Worm (Caenorhabditis elegans) whole organism, mixed stage, embryonic: ENCODE data around the gene puf-9.
A peak's percentile ranks its signal among the peaks of the same experiment; 100 is the strongest.

Experiments used
- M03D4.4 ChIP-seq: sonication (generic microtip); optimal IDR thresholded peaks from 2 replicates; lab custom pipeline; 2017; ENCODE audit warnings: mild to moderate bottlenecking, missing genetic modification characterization, missing compliant biosample characterization
- bed-3 ChIP-seq: fragments of 200-800 bp; sonication (Bioruptor generic); optimal IDR thresholded peaks from 3 replicates; lab custom pipeline; 2018; ENCODE audit warnings: mild to moderate bottlenecking, missing genetic modification characterization, moderate library complexity, missing compliant biosample characterization
- blmp-1 ChIP-seq: fragments of 150-350 bp; optimal IDR thresholded peaks from 2 replicates; lab custom pipeline; 2014; ENCODE audit warnings: missing biosample characterization, missing genetic modification characterization
- ceh-39 ChIP-seq: fragments of 150-350 bp; optimal IDR thresholded peaks from 2 replicates; lab custom pipeline; 2014; ENCODE audit warnings: missing biosample characterization, missing genetic modification characterization
- ceh-43 ChIP-seq: fragments of 200-800 bp; sonication (Bioruptor generic); optimal IDR thresholded peaks from 2 replicates; lab custom pipeline; 2018; ENCODE audit warnings: mild to moderate bottlenecking, missing genetic modification characterization, moderate library complexity, missing compliant biosample characterization
- ceh-83 ChIP-seq: fragments of 200-800 bp; sonication (Bioruptor generic); optimal IDR thresholded peaks from 2 replicates; lab custom pipeline; 2018; ENCODE audit warnings: mild to moderate bottlenecking, missing genetic modification characterization, missing compliant biosample characterization
- ces-1 ChIP-seq: fragments of 150-350 bp; optimal IDR thresholded peaks from 2 replicates; lab custom pipeline; 2014; ENCODE audit warnings: missing biosample characterization, missing genetic modification reagents, missing genetic modification characterization
- cnd-1 ChIP-seq: fragments of 200-800 bp; sonication (Bioruptor generic); optimal IDR thresholded peaks from 2 replicates; lab custom pipeline; 2018; ENCODE audit warnings: mild to moderate bottlenecking, missing genetic modification characterization, missing compliant biosample characterization
- drap-1 ChIP-seq: fragments of 200-800 bp; sonication (Bioruptor generic); optimal IDR thresholded peaks from 3 replicates; lab custom pipeline; 2018; ENCODE audit warnings: mild to moderate bottlenecking, missing genetic modification characterization, missing compliant biosample characterization
- elt-1 ChIP-seq: sonication (generic microtip); optimal IDR thresholded peaks from 2 replicates; lab custom pipeline; 2017; ENCODE audit warnings: missing genetic modification characterization, mild to moderate bottlenecking, missing compliant biosample characterization, antibody characterized with exemption, moderate library complexity, borderline replicate concordance; ENCODE audit not compliant: insufficient read depth
- elt-3 ChIP-seq: fragments of 150-350 bp; optimal IDR thresholded peaks from 2 replicates; lab custom pipeline; 2014; ENCODE audit warnings: missing biosample characterization, missing genetic modification characterization
- flh-1 ChIP-seq: fragments of 200-800 bp; sonication (Bioruptor generic); optimal IDR thresholded peaks from 2 replicates; lab custom pipeline; 2018; ENCODE audit warnings: mild to moderate bottlenecking, missing genetic modification characterization, moderate library complexity, missing compliant biosample characterization
- ham-2 ChIP-seq: fragments of 200-800 bp; sonication (Bioruptor generic); optimal IDR thresholded peaks from 2 replicates; lab custom pipeline; 2018; ENCODE audit warnings: mild to moderate bottlenecking, missing genetic modification characterization, missing compliant biosample characterization
- hlh-1 ChIP-seq: fragments of 150-350 bp; optimal IDR thresholded peaks from 2 replicates; lab custom pipeline; 2014; ENCODE audit warnings: missing biosample characterization, missing genetic modification reagents, missing genetic modification characterization
- lin-13 ChIP-seq: fragments of 150-350 bp; optimal IDR thresholded peaks from 2 replicates; lab custom pipeline; 2014; ENCODE audit warnings: missing biosample characterization, missing genetic modification characterization
- lin-32 ChIP-seq: fragments of 200-800 bp; sonication (Bioruptor generic); optimal IDR thresholded peaks from 2 replicates; lab custom pipeline; 2018; ENCODE audit warnings: mild to moderate bottlenecking, missing genetic modification characterization, missing compliant biosample characterization
- lsy-2 ChIP-seq: fragments of 150-350 bp; optimal IDR thresholded peaks from 2 replicates; lab custom pipeline; 2014; ENCODE audit warnings: missing biosample characterization, missing genetic modification characterization
- mab-5 ChIP-seq: fragments of 150-350 bp; optimal IDR thresholded peaks from 2 replicates; lab custom pipeline; 2014; ENCODE audit warnings: missing biosample characterization, missing genetic modification characterization
- mep-1 ChIP-seq: fragments of 150-350 bp; optimal IDR thresholded peaks from 2 replicates; lab custom pipeline; 2017; ENCODE audit warnings: missing biosample characterization, missing genetic modification reagents, missing genetic modification characterization, inconsistent platforms
- mls-2 ChIP-seq: sonication (generic microtip); optimal IDR thresholded peaks from 2 replicates; lab custom pipeline; 2016; ENCODE audit warnings: mild to moderate bottlenecking, missing genetic modification characterization, moderate library complexity, missing compliant biosample characterization
- nhr-12 ChIP-seq: fragments of 150-350 bp; optimal IDR thresholded peaks from 2 replicates; lab custom pipeline; 2014; ENCODE audit warnings: missing biosample characterization, missing genetic modification characterization
- nhr-2 ChIP-seq: fragments of 150-350 bp; optimal IDR thresholded peaks from 2 replicates; lab custom pipeline; 2014; ENCODE audit warnings: missing biosample characterization, missing genetic modification characterization
- nhr-237 ChIP-seq: fragments of 150-350 bp; optimal IDR thresholded peaks from 2 replicates; lab custom pipeline; 2014; ENCODE audit warnings: missing biosample characterization, missing genetic modification characterization
- nhr-28 ChIP-seq: fragments of 150-350 bp; optimal IDR thresholded peaks from 2 replicates; lab custom pipeline; 2014; ENCODE audit warnings: missing biosample characterization, missing genetic modification characterization
- nhr-76 ChIP-seq: sonication (generic microtip); optimal IDR thresholded peaks from 2 replicates; lab custom pipeline; 2017; ENCODE audit warnings: missing biosample characterization, missing genetic modification characterization
- pha-4 ChIP-seq: fragments of 150-350 bp; optimal IDR thresholded peaks from 2 replicates; lab custom pipeline; 2018; ENCODE audit warnings: missing biosample characterization, missing genetic modification reagents, missing genetic modification characterization
- sem-2 ChIP-seq: fragments of 200-800 bp; sonication (Bioruptor generic); optimal IDR thresholded peaks from 2 replicates; lab custom pipeline; 2018; ENCODE audit warnings: mild to moderate bottlenecking, missing genetic modification characterization, missing compliant biosample characterization
- snpc-4 ChIP-seq: fragments of 150-350 bp; optimal IDR thresholded peaks from 2 replicates; lab custom pipeline; 2014; ENCODE audit warnings: missing biosample characterization, missing genetic modification characterization
- sptf-1 ChIP-seq: sonication (generic microtip); optimal IDR thresholded peaks from 2 replicates; lab custom pipeline; 2017; ENCODE audit warnings: mild to moderate bottlenecking, missing genetic modification characterization, moderate library complexity, missing compliant biosample characterization
- tbx-8 ChIP-seq: fragments of 200-800 bp; sonication (Bioruptor generic); optimal IDR thresholded peaks from 2 replicates; lab custom pipeline; 2018; ENCODE audit warnings: mild to moderate bottlenecking, missing genetic modification characterization, moderate library complexity, missing compliant biosample characterization
- unc-120 ChIP-seq: sonication (generic microtip); optimal IDR thresholded peaks from 2 replicates; lab custom pipeline; 2017; ENCODE audit warnings: missing genetic modification characterization, missing compliant biosample characterization; ENCODE audit not compliant: poor library complexity, severe bottlenecking
- unc-39 ChIP-seq: fragments of 150-350 bp; optimal IDR thresholded peaks from 2 replicates; lab custom pipeline; 2014; ENCODE audit warnings: missing biosample characterization, missing genetic modification characterization
- unc-62 ChIP-seq: fragments of 150-350 bp; optimal IDR thresholded peaks from 2 replicates; lab custom pipeline; 2014; ENCODE audit warnings: missing biosample characterization, missing genetic modification reagents, missing genetic modification characterization
- zip-8 ChIP-seq: fragments of 150-350 bp; optimal IDR thresholded peaks from 2 replicates; lab custom pipeline; 2014; ENCODE audit warnings: missing biosample characterization, missing genetic modification characterization
- ztf-11 ChIP-seq: fragments of 150-350 bp; optimal IDR thresholded peaks from 2 replicates; lab custom pipeline; 2014; ENCODE audit warnings: missing biosample characterization, missing genetic modification characterization

puf-9 gene

ce11 chrX:5799229-5799628, 42.2 kb upstream of the puf-9 start:
- no peak for TF ChIP-seq lin-13
- no peak for TF ChIP-seq mls-2 (tag; lab: Kevin White, UChicago)
- peak; percentile 96 for TF ChIP-seq ces-1 (GFP tag; lab: Kevin White, UChicago)
- no peak for TF ChIP-seq nhr-2
- no peak for TF ChIP-seq unc-39
- TF ChIP-seq unc-62 (GFP tag; lab: Kevin White, UChicago): peak; percentile 71
- TF ChIP-seq blmp-1 (tag; lab: Kevin White, UChicago): no peak
- TF ChIP-seq nhr-76 (tag; lab: Kevin White, UChicago): no peak
- no peak for TF ChIP-seq nhr-12 (tag; lab: Kevin White, UChicago)
- TF ChIP-seq snpc-4 (tag; lab: Kevin White, UChicago): no peak
- no peak for TF ChIP-seq ztf-11 (tag; lab: Kevin White, UChicago)
- no peak for TF ChIP-seq lsy-2
- TF ChIP-seq pha-4: no peak
- no peak for TF ChIP-seq ceh-83
- TF ChIP-seq, all 35 proteins: peak for 2

ce11 chrX:5801156-5801592, 40.2 kb upstream of the puf-9 start:
- TF ChIP-seq lsy-2 (peak; percentile 50), ceh-83 (peak; percentile 63), ztf-11 (tag; lab: Kevin White, UChicago) (no peak), snpc-4 (tag; lab: Kevin White, UChicago) (no peak), nhr-2 (no peak), lin-32 (GFP tag; lab: Kevin White, UChicago) (peak; percentile 87), mep-1 (tag; lab: Kevin White, UChicago) (peak; percentile 49), sem-2 (GFP tag; lab: Kevin White, UChicago) (peak; percentile 66), mab-5 (no peak), ceh-43 (GFP tag; lab: Kevin White, UChicago) (peak; percentile 72), mls-2 (tag; lab: Kevin White, UChicago) (peak; percentile 89), nhr-12 (tag; lab: Kevin White, UChicago) (peak; percentile 34), ham-2 (GFP tag; lab: Kevin White, UChicago) (peak; percentile 83), nhr-28 (tag; lab: Kevin White, UChicago) (peak; percentile 72), bed-3 (GFP tag; lab: Kevin White, UChicago) (peak; percentile 84), zip-8 (tag; lab: Kevin White, UChicago) (no peak), drap-1 (GFP tag; lab: Kevin White, UChicago) (peak; percentile 95), ceh-39 (tag; lab: Kevin White, UChicago) (no peak), elt-1 (tag; lab: Kevin White, UChicago) (peak; percentile 23), ces-1 (GFP tag; lab: Kevin White, UChicago) (peak; percentile 98), M03D4.4 (tag; lab: Kevin White, UChicago) (peak; percentile 91), cnd-1 (tag; lab: Kevin White, UChicago) (peak; percentile 71), unc-120 (tag; lab: Kevin White, UChicago) (peak; percentile 96), tbx-8 (GFP tag; lab: Kevin White, UChicago) (peak; percentile 84), flh-1 (peak; percentile 67), elt-3 (tag; lab: Kevin White, UChicago) (peak; percentile 57), pha-4 (peak; percentile 33), unc-62 (GFP tag; lab: Kevin White, UChicago) (peak; percentile 78), nhr-237 (tag; lab: Kevin White, UChicago) (peak; percentile 86), unc-39 (peak; percentile 28), lin-13 (peak; percentile 34), blmp-1 (tag; lab: Kevin White, UChicago) (no peak), hlh-1 (tag; lab: Kevin White, UChicago) (peak; percentile 65), sptf-1 (peak; percentile 93), nhr-76 (tag; lab: Kevin White, UChicago) (no peak)

- TF ChIP-seq ces-1 (GFP tag; lab: Kevin White, UChicago) (peak; percentile 92), lin-13 (no peak), hlh-1 (tag; lab: Kevin White, UChicago) (no peak), elt-1 (tag; lab: Kevin White, UChicago) (no peak), cnd-1 (tag; lab: Kevin White, UChicago) (no peak)
Observed at ce11 chrX:5802582-5802981, 38.8 kb upstream of the puf-9 start.
